Worm (Caenorhabditis elegans): ENCODE data around the gene nas-20.

nas-20 gene

DNA sequence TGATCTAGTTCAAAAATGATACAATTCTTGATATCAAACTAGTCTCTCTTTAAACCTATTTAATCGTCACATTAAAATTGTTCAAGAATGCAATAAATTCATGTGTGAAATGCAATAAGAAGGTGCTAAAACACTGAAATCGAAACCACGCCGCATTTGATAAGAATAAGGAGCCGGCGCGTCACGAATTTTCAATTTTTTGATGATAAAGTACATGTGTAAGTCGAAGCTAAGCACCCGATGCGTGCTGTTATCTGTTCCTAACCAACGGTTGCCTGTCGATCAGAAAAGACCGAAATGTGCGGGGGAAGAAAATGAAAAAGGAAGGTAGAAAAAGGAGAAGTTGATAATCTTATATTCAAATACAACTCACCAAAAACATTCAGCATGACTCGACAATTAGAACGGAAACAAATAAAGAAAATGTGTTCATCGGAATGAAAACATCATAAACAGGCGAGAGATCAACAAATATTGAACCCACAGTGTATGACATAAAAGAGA, 1.8 kb downstream of the nas-20 start, which contains the start of gene aat-6:
Gene aat-6 (minus strand): TSS at position 454 of the 504 bp plus-strand sequence.
- TF ChIP-seq bed-2 (GFP tag; IDR thresholded peaks at IDR 0.05) (no peak), ets-4 (GFP tag; optimal IDR thresholded peaks at IDR 0.05) (peak; percentile 38), let-607 (tag; optimal IDR thresholded peaks at IDR 0.05) (peak in 1 of 2 experiments; percentile 23), nhr-80 (tag; optimal IDR thresholded peaks at IDR 0.05) (peak; percentile 92), nhr-179 (tag; optimal IDR thresholded peaks at IDR 0.05) (no peak), dox-1 (GFP tag; IDR thresholded peaks at IDR 0.05) (no peak)

DNA sequence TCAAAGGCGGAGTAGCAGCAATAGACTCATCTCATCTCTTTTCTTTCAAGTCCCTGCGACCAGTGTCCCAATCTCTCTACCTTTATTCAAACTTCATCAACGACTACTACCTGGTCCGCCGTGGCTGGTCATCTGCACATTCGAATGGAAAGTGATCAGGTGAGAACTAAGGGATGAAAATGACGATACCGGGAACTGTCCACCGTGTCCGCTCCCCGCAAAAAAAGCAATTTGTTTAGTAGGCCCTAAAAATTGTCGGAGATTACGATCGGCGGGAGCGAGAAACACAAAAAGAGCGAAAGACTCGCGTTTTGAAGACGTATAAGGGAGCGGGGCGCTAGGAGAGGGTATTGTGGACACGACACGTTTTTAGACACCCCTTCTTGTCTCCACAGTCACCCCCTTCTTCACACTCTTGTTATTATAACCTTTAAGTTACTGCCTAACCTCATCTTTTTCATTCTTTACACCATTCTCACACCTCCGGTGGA, 9.1 kb downstream of the nas-20 start, which contains the start of gene zipt-16:
Gene zipt-16 (plus strand): TSS at position 51 of the 491 bp plus-strand sequence.
- TF ChIP-seq hmg-20 (GFP tag; IDR thresholded peaks at IDR 0.05), result no peak
- no peak for TF ChIP-seq B0336.3 (GFP tag; IDR thresholded peaks at IDR 0.05)
- no peak for TF ChIP-seq T07F8.4 (tag; optimal IDR thresholded peaks at IDR 0.05)
- no peak for TF ChIP-seq tbp1 (GFP tag; optimal IDR thresholded peaks at IDR 0.05)
- no peak for TF ChIP-seq lsy-27 (tag; optimal IDR thresholded peaks at IDR 0.05; ENCODE audit: borderline replicate concordance, insufficient read depth)
- TF ChIP-seq F55B11.4 (tag; optimal IDR thresholded peaks at IDR 0.05; ENCODE audit: borderline replicate concordance, insufficient read depth), result no peak
- no peak for TF ChIP-seq rpc-1 (optimal IDR thresholded peaks at IDR 0.05)
- TF ChIP-seq rpc-1 (tag; optimal IDR thresholded peaks at IDR 0.05), result no peak
- TF ChIP-seq F49E8.2 (tag; optimal IDR thresholded peaks at IDR 0.05; ENCODE audit: insufficient read depth), result no peak
- no peak for TF ChIP-seq Y56A3A.18 (GFP tag; IDR thresholded peaks at IDR 0.05)
- no peak for TF ChIP-seq ztf-6 (GFP tag; IDR thresholded peaks at IDR 0.05)
- no peak for TF ChIP-seq ztf-25 (GFP tag; IDR thresholded peaks at IDR 0.05)
- no peak for TF ChIP-seq F57A8.1 (GFP tag; optimal IDR thresholded peaks at IDR 0.05)
- TF ChIP-seq nhr-27 (tag; optimal IDR thresholded peaks at IDR 0.05), result no peak
- TF ChIP-seq lir-1 (GFP tag; conservative IDR thresholded peaks at IDR 0.05), result no peak
- TF ChIP-seq lsl-1 (GFP tag; optimal IDR thresholded peaks at IDR 0.05), result no peak
- TF ChIP-seq lin-54 (GFP tag; optimal IDR thresholded peaks at IDR 0.05), result no peak
- TF ChIP-seq hrde-1 (tag; optimal IDR thresholded peaks at IDR 0.05; ENCODE audit: borderline replicate concordance), result no peak

DNA sequence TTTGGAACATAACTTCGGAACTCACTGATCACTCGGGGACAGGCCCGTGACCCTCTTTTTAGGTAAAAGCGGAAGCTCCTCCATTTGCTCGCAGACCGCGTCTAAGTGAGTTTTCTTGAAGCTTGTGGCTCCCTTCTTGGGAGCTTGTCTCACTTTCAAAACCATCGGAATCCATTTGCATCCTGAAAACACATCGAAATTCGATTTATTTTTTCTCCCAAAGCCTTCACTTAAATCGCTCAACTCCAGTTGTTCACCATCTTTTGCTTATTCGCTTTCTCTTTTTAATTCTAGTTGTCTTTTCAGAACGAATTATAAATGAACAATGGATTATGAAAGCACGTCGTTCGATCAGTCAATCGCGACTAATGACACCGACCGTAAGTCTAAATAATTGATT, 12.9 kb downstream of the nas-20 start, which contains the start of gene T11F9.1:
Gene T11F9.1 (plus strand): TSS at position 301 of the 400 bp plus-strand sequence.
- TF ChIP-seq lin-26 (GFP tag; IDR thresholded peaks at IDR 0.05) (no peak), hlh-12 (tag; optimal IDR thresholded peaks at IDR 0.05) (no peak), mcd-1 (GFP tag; IDR thresholded peaks at IDR 0.05) (no peak), xnd-1 (tag; optimal IDR thresholded peaks at IDR 0.05) (no peak), snpc-3.4 (tag; optimal IDR thresholded peaks at IDR 0.05) (no peak), F33H1.4 (GFP tag; IDR thresholded peaks at IDR 0.05) (no peak), aptf-3 (GFP tag; IDR thresholded peaks at IDR 0.05) (no peak), lsy-27 (tag; optimal IDR thresholded peaks at IDR 0.05; ENCODE audit: borderline replicate concordance, insufficient read depth) (no peak), F39B2.1 (GFP tag; IDR thresholded peaks at IDR 0.05) (no peak), Y53F4B.3 (GFP tag; IDR thresholded peaks at IDR 0.05) (no peak), ztf-22 (GFP tag; optimal IDR thresholded peaks at IDR 0.05) (no peak), ets-4 (GFP tag; optimal IDR thresholded peaks at IDR 0.05) (no peak), ceh-100 (GFP tag; IDR thresholded peaks at IDR 0.05) (no peak), let-526 (GFP tag; IDR thresholded peaks at IDR 0.05) (no peak), somi-1 (GFP tag; optimal IDR thresholded peaks at IDR 0.05) (no peak), sea-2 (GFP tag; IDR thresholded peaks at IDR 0.05) (no peak)
